Worm (Caenorhabditis elegans) whole organism, L1 larva: Measurements from ENCODE around the gene lmtr-2.
A peak's percentile ranks its signal among the peaks of the same experiment; 100 is the strongest.

Experiments used
- C04F5.9 ChIP-seq: sonication (generic microtip); optimal IDR thresholded peaks from 2 replicates; lab custom pipeline; 2016; ENCODE audit warnings: missing genetic modification characterization, missing compliant biosample characterization
- C16A3.4 ChIP-seq: fragments of 150-350 bp; optimal IDR thresholded peaks from 2 replicates; lab custom pipeline; 2014; ENCODE audit warnings: missing biosample characterization, missing genetic modification characterization
- C34B4.2 ChIP-seq: sonication (generic microtip); optimal IDR thresholded peaks from 2 replicates; lab custom pipeline; 2017; ENCODE audit warnings: mild to moderate bottlenecking, missing genetic modification characterization, missing compliant biosample characterization
- F16B12.6 ChIP-seq: fragments of 150-350 bp; optimal IDR thresholded peaks from 2 replicates; lab custom pipeline; 2014; ENCODE audit warnings: missing biosample characterization, missing genetic modification characterization
- Y116A8C.19 ChIP-seq: sonication (generic microtip); optimal IDR thresholded peaks from 2 replicates; lab custom pipeline; 2016; ENCODE audit warnings: missing compliant biosample characterization, missing genetic modification characterization, borderline replicate concordance
- aly-2 ChIP-seq: fragments of 150-350 bp; optimal IDR thresholded peaks from 2 replicates; lab custom pipeline; 2014; ENCODE audit warnings: missing biosample characterization, missing genetic modification characterization
- blmp-1 ChIP-seq: fragments of 150-350 bp; optimal IDR thresholded peaks from 2 replicates; lab custom pipeline; 2014; ENCODE audit warnings: missing biosample characterization, missing genetic modification characterization
- ceh-63 ChIP-seq: fragments of 200-800 bp; sonication (Bioruptor generic); optimal IDR thresholded peaks from 2 replicates; lab custom pipeline; 2018; ENCODE audit warnings: mild to moderate bottlenecking, missing genetic modification characterization, missing compliant biosample characterization
- ceh-8 ChIP-seq: fragments of 200-800 bp; sonication (Bioruptor generic); optimal IDR thresholded peaks from 2 replicates; lab custom pipeline; 2018; ENCODE audit warnings: mild to moderate bottlenecking, missing genetic modification characterization, moderate library complexity, missing compliant biosample characterization
- ceh-90 ChIP-seq: sonication (generic microtip); optimal IDR thresholded peaks from 2 replicates; lab custom pipeline; 2016; ENCODE audit warnings: missing genetic modification characterization, missing compliant biosample characterization
- dsc-1 ChIP-seq: sonication (generic microtip); optimal IDR thresholded peaks from 2 replicates; lab custom pipeline; 2016; ENCODE audit warnings: mild to moderate bottlenecking, missing genetic modification characterization, missing compliant biosample characterization
- efl-1 ChIP-seq, 4 experiments: fragments of 150-350 bp; optimal IDR thresholded peaks in 3 of 4; peaks in 1 of 4; 1 replicate in 1 of 4; 2 replicates in 3 of 4; lab custom pipeline; 2014; ENCODE audit warnings: missing biosample characterization in 2 of 4, missing genetic modification characterization in 2 of 4, missing genetic modification reagents in 2 of 4
- efl-3 ChIP-seq: fragments of 200-800 bp; sonication (Bioruptor generic); optimal IDR thresholded peaks from 2 replicates; lab custom pipeline; 2018; ENCODE audit warnings: mild to moderate bottlenecking, missing genetic modification characterization, missing compliant biosample characterization
- egl-13 ChIP-seq: sonication (generic microtip); optimal IDR thresholded peaks from 2 replicates; lab custom pipeline; 2016; ENCODE audit warnings: missing genotype, missing genetic modification reagents, missing genetic modification characterization, missing compliant biosample characterization
- elt-2 ChIP-seq: sonication (generic microtip); optimal IDR thresholded peaks from 2 replicates; lab custom pipeline; 2016; ENCODE audit warnings: missing genetic modification characterization, mild to moderate bottlenecking, inconsistent platforms, missing compliant biosample characterization, missing genetic modification reagents
- fkh-8 ChIP-seq: sonication (generic microtip); optimal IDR thresholded peaks from 2 replicates; lab custom pipeline; 2016; ENCODE audit warnings: mild to moderate bottlenecking, missing genetic modification characterization, missing compliant biosample characterization
- grh-1 ChIP-seq: fragments of 200-800 bp; sonication (Bioruptor generic); IDR thresholded peaks from 2 replicates; pipeline ENCODE4 v1.3.6; 2022; ENCODE audit warnings: missing genetic modification reagents, missing genetic modification characterization, missing compliant biosample characterization
- hlh-17 ChIP-seq: fragments of 200-800 bp; sonication (Bioruptor generic); optimal IDR thresholded peaks from 2 replicates; lab custom pipeline; 2018; ENCODE audit warnings: missing genetic modification characterization, mild to moderate bottlenecking, missing compliant biosample characterization, moderate library complexity, borderline replicate concordance
- hlh-4 ChIP-seq: sonication (generic microtip); optimal IDR thresholded peaks from 2 replicates; lab custom pipeline; 2016; ENCODE audit warnings: mild to moderate bottlenecking, missing genetic modification characterization, missing compliant biosample characterization
- hpl-2 ChIP-seq: fragments of 150-350 bp; optimal IDR thresholded peaks from 2 replicates; lab custom pipeline; 2014; ENCODE audit warnings: missing biosample characterization, missing genetic modification reagents, missing genetic modification characterization
- isw-1 ChIP-seq: fragments of 200-800 bp; sonication (Bioruptor generic); IDR thresholded peaks from 2 replicates; pipeline ENCODE4 v1.3.6; 2022; ENCODE audit warnings: missing genetic modification characterization, missing compliant biosample characterization
- lin-15B ChIP-seq: fragments of 150-350 bp; sonication (generic microtip); optimal IDR thresholded peaks from 3 replicates; lab custom pipeline; 2014; ENCODE audit warnings: missing biosample characterization, missing genetic modification characterization
- lir-3 ChIP-seq: sonication (generic microtip); optimal IDR thresholded peaks from 2 replicates; lab custom pipeline; 2016; ENCODE audit warnings: mild to moderate bottlenecking, missing genetic modification characterization, moderate library complexity, missing compliant biosample characterization; ENCODE audit not compliant: poor library complexity
- lsy-2 ChIP-seq, 2 experiments: fragments of 150-350 bp; optimal IDR thresholded peaks; 2 replicates each; lab custom pipeline; 2014; ENCODE audit warnings: missing biosample characterization in 2 of 2, missing genetic modification characterization in 2 of 2
- mab-9 ChIP-seq: fragments of 200-800 bp; sonication (Bioruptor generic); IDR thresholded peaks from 2 replicates; pipeline ENCODE4 v1.3.6; 2022; ENCODE audit warnings: missing genetic modification reagents, missing genetic modification characterization, missing compliant biosample characterization
- mdl-1 ChIP-seq, 2 experiments: fragments of 150-350 bp; optimal IDR thresholded peaks; 2 replicates each; lab custom pipeline; 2014 to 2017; ENCODE audit warnings: missing biosample characterization in 2 of 2, missing genetic modification characterization in 2 of 2, inconsistent platforms in 1 of 2
- nhr-11 ChIP-seq: fragments of 150-350 bp; optimal IDR thresholded peaks from 2 replicates; lab custom pipeline; 2014; ENCODE audit warnings: missing biosample characterization, missing genetic modification characterization
- nhr-19 ChIP-seq: fragments of 200-800 bp; sonication (Bioruptor generic); conservative IDR thresholded peaks from 2 replicates; pipeline ENCODE4 v1.3.6; 2022; ENCODE audit warnings: missing genetic modification characterization, missing compliant biosample characterization
- nhr-20 ChIP-seq: sonication (generic microtip); optimal IDR thresholded peaks from 2 replicates; lab custom pipeline; 2016; ENCODE audit warnings: mild to moderate bottlenecking, missing genetic modification characterization, missing compliant biosample characterization
- nhr-237 ChIP-seq: fragments of 150-350 bp; optimal IDR thresholded peaks from 2 replicates; lab custom pipeline; 2014; ENCODE audit warnings: missing biosample characterization, missing genetic modification characterization
- nhr-28 ChIP-seq: fragments of 150-350 bp; optimal IDR thresholded peaks from 2 replicates; lab custom pipeline; 2014; ENCODE audit warnings: missing biosample characterization, missing genetic modification characterization
- nhr-90 ChIP-seq: sonication (generic microtip); optimal IDR thresholded peaks from 2 replicates; lab custom pipeline; 2016; ENCODE audit warnings: mild to moderate bottlenecking, missing genetic modification characterization, missing compliant biosample characterization; ENCODE audit not compliant: poor library complexity
- pag-3 ChIP-seq: sonication (generic microtip); optimal IDR thresholded peaks from 2 replicates; lab custom pipeline; 2017; ENCODE audit warnings: missing genetic modification characterization, mild to moderate bottlenecking, missing compliant biosample characterization, antibody characterized with exemption, borderline replicate concordance; ENCODE audit not compliant: insufficient read depth
- pax-3 ChIP-seq: fragments of 200-800 bp; sonication (Bioruptor generic); optimal IDR thresholded peaks from 2 replicates; lab custom pipeline; 2018; ENCODE audit warnings: mild to moderate bottlenecking, missing genetic modification characterization, moderate library complexity, missing compliant biosample characterization
- pqm-1 ChIP-seq: sonication (generic microtip); optimal IDR thresholded peaks from 3 replicates; lab custom pipeline; 2017; ENCODE audit warnings: missing biosample characterization, missing genetic modification characterization
- skn-1 ChIP-seq: fragments of 150-350 bp; optimal IDR thresholded peaks from 2 replicates; lab custom pipeline; 2014; ENCODE audit warnings: missing biosample characterization, missing genetic modification characterization
- snpc-4 ChIP-seq: fragments of 150-350 bp; optimal IDR thresholded peaks from 2 replicates; lab custom pipeline; 2014; ENCODE audit warnings: missing biosample characterization, missing genetic modification characterization
- sptf-1 ChIP-seq: fragments of 150-350 bp; optimal IDR thresholded peaks from 2 replicates; lab custom pipeline; 2014; ENCODE audit warnings: missing biosample characterization, missing genetic modification characterization
- sup-37 ChIP-seq: fragments of 200-800 bp; sonication (Bioruptor generic); optimal IDR thresholded peaks from 2 replicates; lab custom pipeline; 2018; ENCODE audit warnings: mild to moderate bottlenecking, missing genetic modification characterization, missing compliant biosample characterization
- tbx-2 ChIP-seq: sonication (generic microtip); optimal IDR thresholded peaks from 2 replicates; lab custom pipeline; 2016; ENCODE audit warnings: missing genetic modification characterization, missing compliant biosample characterization
- tlp-1 ChIP-seq: fragments of 150-350 bp; optimal IDR thresholded peaks from 2 replicates; lab custom pipeline; 2014; ENCODE audit warnings: missing biosample characterization, missing genetic modification characterization
- unc-30 ChIP-seq: sonication (generic microtip); optimal IDR thresholded peaks from 2 replicates; lab custom pipeline; 2017; ENCODE audit warnings: missing biosample characterization, missing genetic modification characterization
- unc-62 ChIP-seq: fragments of 150-350 bp; optimal IDR thresholded peaks from 2 replicates; lab custom pipeline; 2014; ENCODE audit warnings: missing biosample characterization, missing genetic modification reagents, missing genetic modification characterization
- unc-98 ChIP-seq: fragments of 200-800 bp; sonication (Bioruptor generic); IDR thresholded peaks from 2 replicates; pipeline ENCODE4 v1.3.6; 2022; ENCODE audit warnings: missing genetic modification characterization, missing compliant biosample characterization
- zip-4 ChIP-seq: fragments of 200-800 bp; sonication (Bioruptor generic); optimal IDR thresholded peaks from 2 replicates; lab custom pipeline; 2018; ENCODE audit warnings: mild to moderate bottlenecking, missing genetic modification characterization, moderate library complexity, missing compliant biosample characterization
- ztf-11 ChIP-seq, 2 experiments: sonication (generic microtip); optimal IDR thresholded peaks; 2 replicates each; lab custom pipeline; 2016 to 2017; ENCODE audit warnings: missing genetic modification characterization in 2 of 2, missing biosample characterization in 1 of 2, missing compliant biosample characterization in 1 of 2

lmtr-2 gene

DNA sequence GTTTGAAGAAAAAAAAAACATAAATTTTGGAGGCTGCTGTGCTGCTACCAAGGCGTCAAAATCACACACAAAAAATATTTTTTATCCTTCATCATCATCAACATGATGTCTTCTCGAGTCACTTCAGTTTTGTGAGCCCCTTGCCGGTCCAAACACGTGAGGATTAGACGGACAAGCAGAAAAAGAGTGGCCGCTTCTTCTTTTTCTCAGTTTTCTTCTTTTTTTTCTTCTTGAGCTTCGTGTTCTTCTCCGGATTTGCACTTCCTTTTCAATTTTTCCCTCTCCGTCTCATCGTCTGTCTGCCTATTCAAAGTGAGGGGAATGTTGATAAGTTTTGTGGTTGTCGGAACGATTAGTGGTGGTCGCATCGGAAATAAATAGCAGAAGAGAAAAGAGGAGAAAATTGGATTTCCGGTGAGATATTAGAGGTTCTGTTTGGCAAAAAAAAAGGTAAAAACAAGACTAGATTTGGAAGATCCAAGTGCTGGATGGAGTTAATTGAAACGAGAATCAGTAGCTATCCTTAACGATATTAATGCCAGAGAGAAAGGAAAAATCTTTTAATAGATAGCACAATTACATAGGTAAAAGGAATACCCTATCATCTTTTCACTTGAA lies 30.4 kb downstream of the lmtr-2 start (continued):
- TF ChIP-seq efl-3 (GFP tag; lab: Kevin White, UChicago) (no peak), aly-2 (tag; lab: Kevin White, UChicago) (no peak), hlh-4 (tag; lab: Kevin White, UChicago) (no peak), sup-37 (GFP tag; lab: Kevin White, UChicago) (no peak), sptf-1 (no peak), hpl-2 (no peak), ceh-90 (tag; lab: Kevin White, UChicago) (no peak), nhr-11 (tag; lab: Kevin White, UChicago) (no peak), lir-3 (tag; lab: Kevin White, UChicago) (no peak), zip-4 (GFP tag; lab: Kevin White, UChicago) (no peak), dsc-1 (tag; lab: Kevin White, UChicago) (peak; percentile 26), pax-3 (tag; lab: Kevin White, UChicago) (no peak), pqm-1 (tag; lab: Kevin White, UChicago) (no peak), ceh-8 (GFP tag; lab: Kevin White, UChicago) (no peak), unc-30 (tag; lab: Kevin White, UChicago) (no peak), skn-1 (tag; lab: Kevin White, UChicago) (peak; percentile 18), lin-15B (no peak), pag-3 (tag; lab: Kevin White, UChicago) (no peak), C16A3.4 (tag; lab: Kevin White, UChicago) (no peak), nhr-19 (no peak), tlp-1 (tag; lab: Kevin White, UChicago) (no peak), Y116A8C.19 (tag; lab: Kevin White, UChicago) (no peak), hlh-17 (no peak), mab-9 (GFP tag; lab: Robert Waterston, UW) (no peak), C34B4.2 (no peak), elt-2 (no peak), F16B12.6 (no peak), nhr-90 (tag; lab: Kevin White, UChicago) (no peak), grh-1 (GFP tag; lab: Robert Waterston, UW) (no peak), nhr-28 (tag; lab: Kevin White, UChicago) (no peak), ceh-63 (GFP tag; lab: Kevin White, UChicago) (no peak), egl-13 (tag; lab: Kevin White, UChicago) (no peak), unc-98 (GFP tag; lab: Robert Waterston, UW) (no peak), ztf-11 (tag; optimal IDR thresholded peaks at IDR 0.05; lab: Kevin White, UChicago) (no peak), nhr-20 (tag; lab: Kevin White, UChicago) (no peak), mdl-1 (tag; optimal IDR thresholded peaks at IDR 0.05; lab: Kevin White, UChicago) (no peak), efl-1 (optimal IDR thresholded peaks at IDR 0.05; lab: Kevin White, UChicago) (no peak), efl-1 (GFP tag; optimal IDR thresholded peaks at IDR 0.05 in 1 of 2; lab: Kevin White, UChicago) (peak in 1 of 2 experiments; percentile 48), snpc-4 (tag; lab: Kevin White, UChicago) (no peak), lsy-2 (tag; optimal IDR thresholded peaks at IDR 0.05; lab: Kevin White, UChicago) (peak; percentile 18 to 42), nhr-237 (tag; lab: Kevin White, UChicago) (no peak), blmp-1 (tag; lab: Kevin White, UChicago) (peak; percentile 46), fkh-8 (tag; lab: Kevin White, UChicago) (peak; percentile 10), tbx-2 (tag; lab: Kevin White, UChicago) (no peak), unc-62 (GFP tag; lab: Kevin White, UChicago) (no peak), isw-1 (GFP tag; lab: Robert Waterston, UW) (no peak), C04F5.9 (no peak)
